Worm (Caenorhabditis elegans): ENCODE results near the gene nhr-32.

Gene nhr-32

DNA sequence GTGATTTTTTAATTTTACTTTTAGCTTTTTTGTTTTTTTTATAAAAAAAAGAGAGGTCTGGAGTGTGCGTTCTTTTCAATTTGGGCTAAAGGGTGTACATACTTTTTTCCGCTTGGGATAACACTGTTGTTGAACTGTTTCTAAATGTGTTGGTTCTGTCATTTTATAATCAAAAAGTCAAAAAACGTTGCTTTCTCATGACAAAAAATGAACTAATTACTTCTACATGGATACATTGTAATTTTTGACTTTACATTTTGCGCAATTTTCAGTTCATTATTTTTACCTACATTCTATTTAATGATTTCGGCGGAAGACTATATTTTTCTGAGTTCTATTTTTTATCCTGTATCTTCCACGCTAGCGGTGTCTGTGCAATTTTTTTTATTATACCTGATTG lies 39.7 kb downstream of the nhr-32 start, which contains the start of gene srd-38:
Gene srd-38, plus strand, starts transcription at position 301 of the 400 bp plus-strand sequence.
- no peak for TF ChIP-seq mab-5 (tag; optimal IDR thresholded peaks at IDR 0.05)
- TF ChIP-seq elt-3 (tag; optimal IDR thresholded peaks at IDR 0.05): no peak
- no peak for TF ChIP-seq unc-39 (tag; optimal IDR thresholded peaks at IDR 0.05)
- TF ChIP-seq R02D3.7 (tag; optimal IDR thresholded peaks at IDR 0.05): no peak
- TF ChIP-seq nhr-25 (tag; optimal IDR thresholded peaks at IDR 0.05): no peak
- TF ChIP-seq nhr-237 (tag; optimal IDR thresholded peaks at IDR 0.05): no peak
- no peak for TF ChIP-seq ZK546.5 (tag; optimal IDR thresholded peaks at IDR 0.05)

DNA sequence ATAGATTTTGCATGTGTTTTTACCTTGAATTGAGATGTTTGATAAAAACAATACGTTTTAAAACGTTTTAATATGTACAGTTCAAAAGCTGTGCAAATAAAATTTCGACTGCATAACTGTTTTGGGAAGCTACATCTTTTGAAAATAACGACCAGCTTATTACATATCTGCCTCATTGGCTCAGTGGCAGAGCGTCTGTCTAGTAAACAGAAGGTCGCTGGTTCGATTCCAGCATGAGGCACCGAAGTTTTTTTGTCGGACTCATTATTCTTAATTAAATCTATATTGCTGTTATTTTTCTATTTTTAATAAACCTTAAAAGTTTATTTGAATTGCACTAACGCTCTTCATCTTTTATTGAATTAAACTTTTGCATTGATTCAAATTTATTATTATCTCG lies 41.3 kb downstream of the nhr-32 start:
- TF ChIP-seq mab-5 (tag; optimal IDR thresholded peaks at IDR 0.05) (no peak), nhr-25 (tag; optimal IDR thresholded peaks at IDR 0.05) (no peak), crh-2 (tag; optimal IDR thresholded peaks at IDR 0.05) (no peak), zag-1 (tag; optimal IDR thresholded peaks at IDR 0.05) (no peak), nhr-129 (tag; optimal IDR thresholded peaks at IDR 0.05) (no peak), mdl-1 (tag; optimal IDR thresholded peaks at IDR 0.05) (no peak), mbf-1 (tag; optimal IDR thresholded peaks at IDR 0.05) (no peak), nhr-21 (tag; optimal IDR thresholded peaks at IDR 0.05) (no peak), blmp-1 (tag; optimal IDR thresholded peaks at IDR 0.05; ENCODE audit: insufficient read depth) (no peak), dmd-4 (tag; optimal IDR thresholded peaks at IDR 0.05) (no peak), ceh-82 (tag; optimal IDR thresholded peaks at IDR 0.05) (no peak), alr-1 (tag; optimal IDR thresholded peaks at IDR 0.05) (no peak), lsy-2 (tag; optimal IDR thresholded peaks at IDR 0.05) (no peak), ztf-4 (tag; optimal IDR thresholded peaks at IDR 0.05) (no peak)

DNA sequence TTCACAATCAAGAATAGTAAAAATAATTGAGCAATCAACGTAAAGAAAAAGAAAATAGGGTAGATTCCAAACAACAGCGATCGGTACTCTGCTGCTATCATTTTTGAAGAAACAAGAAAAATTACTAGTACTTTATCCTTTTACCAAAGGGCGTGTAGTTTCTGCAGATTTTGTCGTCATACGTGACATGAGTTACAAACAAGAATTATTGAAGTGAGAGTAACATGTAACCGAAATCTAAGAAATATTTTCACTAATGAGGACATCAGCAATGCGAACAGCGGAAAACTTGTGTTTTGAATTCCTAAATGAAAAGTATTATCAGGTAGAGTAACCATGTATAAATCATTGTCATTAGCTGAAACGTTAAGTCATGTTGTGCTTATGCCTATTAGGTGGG lies 42.9 kb downstream of the nhr-32 start, which contains the start of gene srd-36:
Gene srd-36, minus strand, starts transcription at position 101 of the 400 bp plus-strand sequence.
- TF ChIP-seq unc-39 (tag; optimal IDR thresholded peaks at IDR 0.05): no peak
- no peak for TF ChIP-seq F13H6.1 (tag; optimal IDR thresholded peaks at IDR 0.05)
- TF ChIP-seq ceh-82 (tag; optimal IDR thresholded peaks at IDR 0.05): no peak
- no peak for TF ChIP-seq lin-39 (tag; optimal IDR thresholded peaks at IDR 0.05)
- TF ChIP-seq egl-27 (tag; optimal IDR thresholded peaks at IDR 0.05): no peak
- no peak for TF ChIP-seq nhr-25 (tag; optimal IDR thresholded peaks at IDR 0.05)
- TF ChIP-seq ztf-4 (tag; optimal IDR thresholded peaks at IDR 0.05): no peak
- TF ChIP-seq ZK546.5 (tag; optimal IDR thresholded peaks at IDR 0.05): no peak
- TF ChIP-seq aly-2 (tag; optimal IDR thresholded peaks at IDR 0.05): no peak
- no peak for TF ChIP-seq skn-1 (tag; optimal IDR thresholded peaks at IDR 0.05)
- no peak for TF ChIP-seq R02D3.7 (tag; optimal IDR thresholded peaks at IDR 0.05)
- no peak for TF ChIP-seq ztf-11 (tag; optimal IDR thresholded peaks at IDR 0.05)
- no peak for TF ChIP-seq nhr-6 (tag; optimal IDR thresholded peaks at IDR 0.05)
- TF ChIP-seq ama-1 (optimal IDR thresholded peaks at IDR 0.05): no peak
- no peak for TF ChIP-seq mab-5 (tag; optimal IDR thresholded peaks at IDR 0.05)
- TF ChIP-seq lin-11 (tag; optimal IDR thresholded peaks at IDR 0.05): no peak
- TF ChIP-seq lsy-2 (tag; optimal IDR thresholded peaks at IDR 0.05): no peak
- no peak for TF ChIP-seq nhr-12 (tag; optimal IDR thresholded peaks at IDR 0.05)
- TF ChIP-seq peb-1 (tag; optimal IDR thresholded peaks at IDR 0.05): no peak
- TF ChIP-seq nhr-21 (tag; optimal IDR thresholded peaks at IDR 0.05): no peak

DNA sequence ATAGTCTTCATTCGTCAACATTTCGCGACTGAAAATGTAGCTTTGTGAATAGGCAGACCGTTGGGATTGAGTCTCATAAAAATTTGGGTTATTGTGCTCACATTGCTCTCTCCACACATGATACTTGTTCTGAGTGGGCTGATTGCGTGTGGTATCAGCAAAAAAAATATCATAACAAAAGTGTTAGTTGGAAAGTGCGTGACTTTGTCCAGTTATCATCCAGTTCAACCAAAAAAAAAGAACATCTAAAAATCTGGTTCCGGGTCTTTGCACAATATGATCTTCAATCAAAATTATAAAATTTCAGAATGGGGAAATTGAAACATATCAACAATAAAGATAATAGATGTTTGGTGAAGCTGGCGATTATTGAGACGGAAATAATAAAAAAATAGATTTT lies 48.7 kb downstream of the nhr-32 start, which contains the start of gene srd-39:
Gene srd-39, minus strand, starts transcription at position 101 of the 400 bp plus-strand sequence.
- TF ChIP-seq crh-2 (tag; optimal IDR thresholded peaks at IDR 0.05) (no peak), egl-27 (tag; optimal IDR thresholded peaks at IDR 0.05) (no peak), sma-9 (GFP tag; optimal IDR thresholded peaks at IDR 0.05) (no peak), sma-9 (tag; optimal IDR thresholded peaks at IDR 0.05) (no peak), ZK546.5 (tag; optimal IDR thresholded peaks at IDR 0.05) (no peak), gmeb-1 (tag; optimal IDR thresholded peaks at IDR 0.05) (no peak)

DNA sequence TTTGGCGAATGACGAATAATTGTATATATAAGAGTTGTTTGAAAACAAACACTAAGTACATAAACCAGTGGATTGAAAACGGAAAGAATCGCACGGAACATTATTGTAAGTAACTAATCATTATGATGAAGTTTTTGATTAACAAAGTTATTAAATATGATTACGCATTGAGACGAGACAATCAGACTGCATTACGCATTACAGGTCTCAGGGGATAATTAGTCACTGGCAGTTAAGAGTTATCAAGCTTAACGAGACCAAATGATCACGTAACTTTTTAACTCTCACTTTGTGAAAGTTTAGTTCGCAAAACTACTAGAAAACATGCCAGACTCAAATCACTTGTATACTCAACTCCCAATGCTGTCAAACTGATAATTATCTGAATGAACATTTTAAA lies 51.6 kb downstream of the nhr-32 start, which contains the start of gene srd-42:
Gene srd-42, minus strand, starts transcription at position 101 of the 400 bp plus-strand sequence.
- TF ChIP-seq sem-4 (tag; optimal IDR thresholded peaks at IDR 0.05) (no peak), R02D3.7 (tag; optimal IDR thresholded peaks at IDR 0.05) (no peak), blmp-1 (tag; optimal IDR thresholded peaks at IDR 0.05; ENCODE audit: insufficient read depth) (no peak), ceh-16 (tag; optimal IDR thresholded peaks at IDR 0.05) (no peak), egl-27 (tag; optimal IDR thresholded peaks at IDR 0.05) (no peak), peb-1 (tag; optimal IDR thresholded peaks at IDR 0.05) (no peak), nhr-25 (tag; optimal IDR thresholded peaks at IDR 0.05) (no peak), aly-2 (tag; optimal IDR thresholded peaks at IDR 0.05) (no peak), elt-3 (tag; optimal IDR thresholded peaks at IDR 0.05) (no peak), unc-55 (GFP tag; optimal IDR thresholded peaks at IDR 0.05) (no peak), sma-3 (GFP tag; optimal IDR thresholded peaks at IDR 0.05) (no peak), lin-39 (tag; optimal IDR thresholded peaks at IDR 0.05) (no peak), ama-1 (optimal IDR thresholded peaks at IDR 0.05) (no peak), lin-11 (tag; optimal IDR thresholded peaks at IDR 0.05) (no peak), ceh-82 (tag; optimal IDR thresholded peaks at IDR 0.05) (no peak), ztf-11 (tag; optimal IDR thresholded peaks at IDR 0.05) (no peak), gmeb-1 (tag; optimal IDR thresholded peaks at IDR 0.05) (no peak), Y55F3AM.14 (GFP tag; optimal IDR thresholded peaks at IDR 0.05) (no peak), sma-9 (GFP tag; optimal IDR thresholded peaks at IDR 0.05) (no peak), sma-9 (tag; optimal IDR thresholded peaks at IDR 0.05) (no peak)
